Worm (Caenorhabditis elegans) whole organism, L4 larva: Measurements from ENCODE around the gene F56F11.4.

ENCODE experiments used
- R02D3.7 ChIP-seq: fragments of 150-350 bp; sonication (generic microtip); optimal IDR thresholded peaks from 3 replicates; lab custom pipeline; 2014; ENCODE audit warnings: missing biosample characterization, missing genetic modification characterization
- Y105C5A.15 ChIP-seq: fragments of 200-800 bp; sonication (Bioruptor generic); IDR thresholded peaks from 2 replicates; pipeline ENCODE4 v1.3.6; 2022; ENCODE audit warnings: missing genetic modification characterization, missing compliant biosample characterization
- Y5F2A.4 ChIP-seq: fragments of 200-800 bp; sonication (Bioruptor generic); optimal IDR thresholded peaks from 2 replicates; lab custom pipeline; 2018; ENCODE audit warnings: mild to moderate bottlenecking, missing genetic modification characterization, missing compliant biosample characterization
- Y75B8A.6 ChIP-seq: fragments of 200-800 bp; sonication (Bioruptor generic); IDR thresholded peaks from 2 replicates; pipeline ENCODE4 v1.3.6; 2022; ENCODE audit warnings: missing genetic modification reagents, missing genetic modification characterization, missing compliant biosample characterization
- ZK546.5 ChIP-seq, 2 experiments: sonication (generic microtip); optimal IDR thresholded peaks; 2 replicates each; lab custom pipeline; 2017; ENCODE audit warnings: missing biosample characterization in 2 of 2, missing genetic modification characterization in 2 of 2
- arid-1 ChIP-seq: fragments of 200-800 bp; sonication (Bioruptor generic); conservative IDR thresholded peaks from 2 replicates; pipeline ENCODE4 v1.3.6; 2022; ENCODE audit warnings: missing genetic modification reagents, missing genetic modification characterization, missing compliant biosample characterization
- ceh-20 ChIP-seq: fragments of 200-800 bp; sonication (Bioruptor generic); IDR thresholded peaks from 2 replicates; pipeline ENCODE4 v1.3.6; 2022; ENCODE audit warnings: missing genetic modification reagents, missing genetic modification characterization, missing compliant biosample characterization
- ceh-28 ChIP-seq: fragments of 150-350 bp; optimal IDR thresholded peaks from 2 replicates; lab custom pipeline; 2014; ENCODE audit warnings: missing biosample characterization, missing genetic modification reagents, missing genetic modification characterization
- ceh-32 ChIP-seq: sonication (generic microtip); optimal IDR thresholded peaks from 2 replicates; lab custom pipeline; 2016; ENCODE audit warnings: mild to moderate bottlenecking, missing genetic modification characterization, missing compliant biosample characterization; ENCODE audit not compliant: poor library complexity
- ces-1 ChIP-seq: fragments of 150-350 bp; sonication (generic microtip); optimal IDR thresholded peaks from 4 replicates; lab custom pipeline; 2014; ENCODE audit warnings: missing biosample characterization, missing genetic modification reagents, missing genetic modification characterization
- ctbp-1 ChIP-seq: fragments of 200-800 bp; sonication (Bioruptor generic); IDR thresholded peaks from 2 replicates; pipeline ENCODE4 v1.3.6; 2022; ENCODE audit warnings: missing genetic modification reagents, missing genetic modification characterization, missing compliant biosample characterization
- daf-16 ChIP-seq, 3 experiments: sonication (generic microtip); optimal IDR thresholded peaks; 2 replicates each; lab custom pipeline; 2016 to 2017; ENCODE audit warnings: missing genetic modification characterization in 3 of 3, missing genetic modification reagents in 3 of 3, mild to moderate bottlenecking in 2 of 3, missing compliant biosample characterization in 2 of 3, missing biosample characterization in 1 of 3, moderate library complexity in 1 of 3
- fkh-10 ChIP-seq: fragments of 150-350 bp; optimal IDR thresholded peaks from 2 replicates; lab custom pipeline; 2014; ENCODE audit warnings: missing biosample characterization, missing genetic modification reagents, missing genetic modification characterization
- fos-1 ChIP-seq: fragments of 150-350 bp; optimal IDR thresholded peaks from 2 replicates; lab custom pipeline; 2014; ENCODE audit warnings: missing biosample characterization, missing genetic modification characterization
- hif-1 ChIP-seq, 2 experiments: sonication (generic microtip); optimal IDR thresholded peaks; 2 replicates each; lab custom pipeline; 2016 to 2017; ENCODE audit warnings: missing compliant biosample characterization in 2 of 2, missing genetic modification characterization in 2 of 2, missing genetic modification reagents in 2 of 2, missing genotype in 2 of 2, mild to moderate bottlenecking in 1 of 2
- hlh-30 ChIP-seq: sonication (generic microtip); optimal IDR thresholded peaks from 2 replicates; lab custom pipeline; 2017; ENCODE audit warnings: antibody characterized with exemption, mild to moderate bottlenecking, missing genetic modification characterization, missing compliant biosample characterization; ENCODE audit not compliant: insufficient read depth
- lin-15B ChIP-seq: fragments of 150-350 bp; sonication (generic microtip); optimal IDR thresholded peaks from 3 replicates; lab custom pipeline; 2014; ENCODE audit warnings: missing biosample characterization, missing genetic modification characterization
- lir-3 ChIP-seq: sonication (generic microtip); optimal IDR thresholded peaks from 2 replicates; lab custom pipeline; 2016; ENCODE audit warnings: mild to moderate bottlenecking, missing genetic modification characterization, missing compliant biosample characterization
- lsy-2 ChIP-seq, 2 experiments: fragments of 150-350 bp in 1 of 2; sonication (generic microtip) in 1 of 2; optimal IDR thresholded peaks; 2 replicates each; lab custom pipeline; 2014 to 2017; ENCODE audit warnings: missing biosample characterization in 2 of 2, missing genetic modification characterization in 2 of 2
- mes-2 ChIP-seq: sonication (generic microtip); optimal IDR thresholded peaks from 2 replicates; lab custom pipeline; 2016; ENCODE audit warnings: missing genotype, mild to moderate bottlenecking, missing genetic modification characterization, missing compliant biosample characterization; ENCODE audit not compliant: poor library complexity, severe bottlenecking
- nhr-102 ChIP-seq: sonication (generic microtip); optimal IDR thresholded peaks from 2 replicates; lab custom pipeline; 2016; ENCODE audit warnings: mild to moderate bottlenecking, missing genetic modification characterization, moderate library complexity, missing compliant biosample characterization
- nhr-237 ChIP-seq: sonication (generic microtip); optimal IDR thresholded peaks from 2 replicates; lab custom pipeline; 2017; ENCODE audit warnings: missing biosample characterization, missing genetic modification characterization
- nhr-42 ChIP-seq: fragments of 200-800 bp; sonication (Bioruptor generic); IDR thresholded peaks from 2 replicates; pipeline ENCODE4 v1.3.6; 2022; ENCODE audit warnings: missing genetic modification characterization, missing compliant biosample characterization
- nhr-76 ChIP-seq: fragments of 150-350 bp; optimal IDR thresholded peaks from 2 replicates; lab custom pipeline; 2014; ENCODE audit warnings: missing biosample characterization, missing genetic modification characterization
- skn-1 ChIP-seq: fragments of 150-350 bp; optimal IDR thresholded peaks from 2 replicates; lab custom pipeline; 2014; ENCODE audit warnings: missing biosample characterization, missing genetic modification characterization
- snpc-1.2 ChIP-seq: fragments of 200-800 bp; sonication (Bioruptor generic); IDR thresholded peaks from 2 replicates; pipeline ENCODE4 v1.3.6; 2022; ENCODE audit warnings: missing genetic modification reagents, missing genetic modification characterization, missing compliant biosample characterization
- snpc-4 ChIP-seq: fragments of 150-350 bp; optimal IDR thresholded peaks from 2 replicates; lab custom pipeline; 2014; ENCODE audit warnings: missing biosample characterization, missing genetic modification characterization
- spr-1 ChIP-seq: sonication (generic microtip); optimal IDR thresholded peaks from 2 replicates; lab custom pipeline; 2016; ENCODE audit warnings: mild to moderate bottlenecking, missing genetic modification characterization, missing compliant biosample characterization
- zfp-3 ChIP-seq: fragments of 200-800 bp; sonication (Bioruptor generic); conservative IDR thresholded peaks from 2 replicates; pipeline ENCODE4 v1.3.6; 2022; ENCODE audit warnings: missing genetic modification reagents, missing genetic modification characterization, missing compliant biosample characterization
- ztf-7 ChIP-seq: fragments of 150-350 bp; optimal IDR thresholded peaks from 2 replicates; lab custom pipeline; 2014; ENCODE audit warnings: missing biosample characterization, missing genetic modification characterization

The F56F11.4 gene

ce11 chrIII:2912916-2913315, 56.9 kb downstream of the F56F11.4 start:
- no peak for TF ChIP-seq lir-3 (tag; lab: Kevin White, UChicago)
- no peak for TF ChIP-seq nhr-102 (tag; lab: Kevin White, UChicago)
- no peak for TF ChIP-seq ceh-32 (tag; lab: Kevin White, UChicago)
- TF ChIP-seq fos-1 (tag; lab: Kevin White, UChicago), result no peak
- no peak for TF ChIP-seq nhr-42
- TF ChIP-seq hif-1 (tag; optimal IDR thresholded peaks at IDR 0.05; lab: Kevin White, UChicago), result no peak
- TF ChIP-seq skn-1, result no peak
- TF ChIP-seq daf-16 (GFP tag; optimal IDR thresholded peaks at IDR 0.05; lab: Kevin White, UChicago), result no peak
- TF ChIP-seq daf-16 (tag; optimal IDR thresholded peaks at IDR 0.05; lab: Kevin White, UChicago), result no peak
- TF ChIP-seq ceh-20, result no peak
- no peak for TF ChIP-seq ceh-28 (tag; lab: Kevin White, UChicago)

ce11 chrIII:2914029-2914428, 58.0 kb downstream of the F56F11.4 start:
- TF ChIP-seq ces-1, result peak; percentile 79
- TF ChIP-seq snpc-1.2 (GFP tag; lab: Robert Waterston, UW), result no peak
- no peak for TF ChIP-seq nhr-76 (tag; lab: Kevin White, UChicago)
- no peak for TF ChIP-seq arid-1 (GFP tag; lab: Robert Waterston, UW)
- TF ChIP-seq ZK546.5 (tag; optimal IDR thresholded peaks at IDR 0.05; lab: Kevin White, UChicago), result no peak
- TF ChIP-seq Y5F2A.4 (GFP tag; lab: Kevin White, UChicago), result no peak
- no peak for TF ChIP-seq zfp-3 (GFP tag; lab: Robert Waterston, UW)
- no peak for TF ChIP-seq hlh-30 (tag; lab: Kevin White, UChicago)
- peak; percentile 40; the same call in 1 of the 2 replicates for TF ChIP-seq ctbp-1 (GFP tag; lab: Robert Waterston, UW)
- TF ChIP-seq lin-15B (tag; lab: Kevin White, UChicago), result no peak
- no peak for TF ChIP-seq snpc-4 (tag; lab: Kevin White, UChicago)
- TF ChIP-seq Y75B8A.6 (GFP tag; lab: Robert Waterston, UW), result no peak
- TF ChIP-seq Y105C5A.15 (GFP tag; lab: Robert Waterston, UW), result no peak
- peak in 1 of 2 experiments; percentile 7 for TF ChIP-seq lsy-2 (tag; optimal IDR thresholded peaks at IDR 0.05; lab: Kevin White, UChicago)
- TF ChIP-seq nhr-237, result no peak
- TF ChIP-seq spr-1 (tag; lab: Kevin White, UChicago), result no peak
- no peak for TF ChIP-seq R02D3.7 (tag; lab: Kevin White, UChicago)
- TF ChIP-seq fkh-10 (GFP tag; lab: Kevin White, UChicago), result peak; percentile 27
- no peak for TF ChIP-seq mes-2
- no peak for TF ChIP-seq ztf-7 (tag; lab: Kevin White, UChicago)
